Fruit fly (Drosophila melanogaster) whole organism, embryonic: Measurements from ENCODE around the gene Cyp9f2.

Source experiments
- Abd-B ChIP-seq: fragments of 200-800 bp; sonication (Bioruptor generic); optimal IDR thresholded peaks from 2 replicates; lab custom pipeline; 2018; ENCODE audit warnings: missing biosample characterization, mild to moderate bottlenecking, missing genetic modification characterization, moderate library complexity
- CG10147 ChIP-seq: fragments of 200-800 bp; sonication (Bioruptor generic); optimal IDR thresholded peaks from 2 replicates; lab custom pipeline; 2019; ENCODE audit warnings: missing biosample characterization, mild to moderate bottlenecking, missing genetic modification characterization, moderate library complexity
- CG10321 ChIP-seq: fragments of 200-800 bp; sonication (Bioruptor generic); IDR thresholded peaks from 2 replicates; pipeline ENCODE4 v1.3.6; 2022; ENCODE audit warnings: missing biosample characterization, missing genetic modification characterization
- CG11560 ChIP-seq: fragments of 200-800 bp; sonication (Bioruptor generic); IDR thresholded peaks from 3 replicates; pipeline ENCODE4 v1.3.6; 2022; ENCODE audit warnings: missing biosample characterization, missing genetic modification characterization
- CG12071 ChIP-seq: fragments of 200-800 bp; sonication (Bioruptor generic); optimal IDR thresholded peaks from 3 replicates; lab custom pipeline; 2018; ENCODE audit warnings: missing biosample characterization, mild to moderate bottlenecking, missing genetic modification characterization
- CG1603 ChIP-seq: fragments of 200-800 bp; sonication (Bioruptor generic); optimal IDR thresholded peaks from 2 replicates; lab custom pipeline; 2019; ENCODE audit warnings: missing biosample characterization, mild to moderate bottlenecking, missing genetic modification characterization, moderate library complexity
- CG16815 ChIP-seq: fragments of 200-800 bp; sonication (Bioruptor generic); optimal IDR thresholded peaks from 3 replicates; lab custom pipeline; 2017; ENCODE audit warnings: missing biosample characterization, mild to moderate bottlenecking, missing genetic modification characterization
- CG17361 ChIP-seq: fragments of 200-800 bp; sonication (Bioruptor generic); IDR thresholded peaks from 3 replicates; pipeline ENCODE4 v1.3.6; 2022; ENCODE audit warnings: missing biosample characterization, missing genetic modification characterization
- CG3065 ChIP-seq: fragments of 200-800 bp; sonication (Bioruptor generic); optimal IDR thresholded peaks from 2 replicates; lab custom pipeline; 2016; ENCODE audit warnings: missing biosample characterization, missing genetic modification characterization
- CG32532 ChIP-seq: fragments of 200-800 bp; sonication (Bioruptor generic); IDR thresholded peaks from 2 replicates; pipeline ENCODE4 v1.3.6; 2022; ENCODE audit warnings: missing biosample characterization, missing genetic modification characterization
- CG32772 ChIP-seq: fragments of 200-800 bp; sonication (Bioruptor generic); IDR thresholded peaks from 2 replicates; pipeline ENCODE4 v1.3.6; 2022; ENCODE audit warnings: missing biosample characterization, missing genetic modification characterization
- CG34376 ChIP-seq: fragments of 200-800 bp; sonication (Bioruptor generic); optimal IDR thresholded peaks from 2 replicates; lab custom pipeline; 2018; ENCODE audit warnings: missing biosample characterization, mild to moderate bottlenecking, missing genetic modification characterization
- CG4820 ChIP-seq: fragments of 200-800 bp; sonication (Bioruptor generic); optimal IDR thresholded peaks from 3 replicates; lab custom pipeline; 2016; ENCODE audit warnings: missing biosample characterization, missing genetic modification characterization
- CG7372 ChIP-seq: fragments of 200-800 bp; sonication (Bioruptor generic); IDR thresholded peaks from 2 replicates; pipeline ENCODE4 v1.3.6; 2022; ENCODE audit warnings: missing biosample characterization, missing genetic modification characterization
- CG7745 ChIP-seq: fragments of 200-800 bp; sonication (Bioruptor generic); optimal IDR thresholded peaks from 2 replicates; lab custom pipeline; 2018; ENCODE audit warnings: missing biosample characterization, mild to moderate bottlenecking, missing genetic modification characterization, moderate library complexity
- CG7928 ChIP-seq: fragments of 200-800 bp; sonication (Bioruptor generic); optimal IDR thresholded peaks from 2 replicates; lab custom pipeline; 2017; ENCODE audit warnings: missing biosample characterization, mild to moderate bottlenecking, missing genetic modification characterization
- CrebB ChIP-seq: fragments of 200-800 bp; sonication (Bioruptor generic); optimal IDR thresholded peaks from 3 replicates; lab custom pipeline; 2018; ENCODE audit warnings: missing biosample characterization, mild to moderate bottlenecking, missing genetic modification characterization
- D19B ChIP-seq: fragments of 200-800 bp; sonication (Bioruptor generic); optimal IDR thresholded peaks from 2 replicates; lab custom pipeline; 2017; ENCODE audit warnings: missing biosample characterization, mild to moderate bottlenecking, missing genetic modification characterization
- Dek ChIP-seq: fragments of 200-800 bp; sonication (Bioruptor generic); optimal IDR thresholded peaks from 3 replicates; lab custom pipeline; 2019; ENCODE audit warnings: missing biosample characterization, mild to moderate bottlenecking, missing genetic modification characterization, moderate library complexity
- Dfd ChIP-seq, 2 experiments: fragments of >200 bp; optimal IDR thresholded peaks; 2 replicates each; lab custom pipeline; 2017; ENCODE audit warnings: missing biosample characterization in 2 of 2, missing genetic modification characterization in 2 of 2
- Fer1 ChIP-seq: fragments of 200-800 bp; sonication (Bioruptor generic); optimal IDR thresholded peaks from 2 replicates; lab custom pipeline; 2017; ENCODE audit warnings: missing biosample characterization, mild to moderate bottlenecking, missing genetic modification characterization
- Fer2 ChIP-seq: fragments of 200-800 bp; sonication (Bioruptor generic); optimal IDR thresholded peaks from 2 replicates; lab custom pipeline; 2018; ENCODE audit warnings: missing biosample characterization, mild to moderate bottlenecking, missing genetic modification characterization, moderate library complexity
- Hand ChIP-seq: fragments of 200-800 bp; sonication (Bioruptor generic); optimal IDR thresholded peaks from 2 replicates; lab custom pipeline; 2017; ENCODE audit warnings: mild to moderate bottlenecking, missing biosample characterization, missing genetic modification reagents, missing genetic modification characterization
- Hey ChIP-seq: fragments of 200-800 bp; sonication (Bioruptor generic); optimal IDR thresholded peaks from 3 replicates; lab custom pipeline; 2018; ENCODE audit warnings: missing biosample characterization, mild to moderate bottlenecking, missing genetic modification characterization
- Hr51 ChIP-seq, 2 experiments: fragments of 200-800 bp; sonication (Bioruptor generic); optimal IDR thresholded peaks; 2 replicates in 1 of 2; 3 replicates in 1 of 2; lab custom pipeline; 2016 to 2018; ENCODE audit warnings: missing biosample characterization in 2 of 2, missing genetic modification characterization in 2 of 2, mild to moderate bottlenecking in 1 of 2, moderate library complexity in 1 of 2
- Jarid2 ChIP-seq: fragments of 200-800 bp; sonication (Bioruptor generic); optimal IDR thresholded peaks from 3 replicates; lab custom pipeline; 2017; ENCODE audit warnings: mild to moderate bottlenecking, missing biosample characterization, missing genetic modification reagents, missing genetic modification characterization
- Kr ChIP-seq: fragments of 200-800 bp; sonication (Bioruptor generic); optimal IDR thresholded peaks from 2 replicates; lab custom pipeline; 2017; ENCODE audit warnings: missing biosample characterization, mild to moderate bottlenecking, missing genetic modification characterization
- MBD-R2 ChIP-seq: fragments of 200-800 bp; sonication (Bioruptor generic); IDR thresholded peaks from 2 replicates; pipeline ENCODE4 v1.3.6; 2022; ENCODE audit warnings: missing biosample characterization, missing genetic modification characterization
- MESR4 ChIP-seq: fragments of 200-800 bp; sonication (Bioruptor generic); optimal IDR thresholded peaks from 2 replicates; lab custom pipeline; 2018; ENCODE audit warnings: missing biosample characterization, mild to moderate bottlenecking, missing genetic modification characterization, moderate library complexity
- Mad ChIP-seq: fragments of 200-800 bp; sonication (Bioruptor generic); optimal IDR thresholded peaks from 2 replicates; lab custom pipeline; 2016; ENCODE audit warnings: missing biosample characterization, missing genetic modification characterization
- Mes4 ChIP-seq: fragments of 200-800 bp; sonication (Bioruptor generic); optimal IDR thresholded peaks from 2 replicates; lab custom pipeline; 2016; ENCODE audit warnings: missing biosample characterization, missing genetic modification characterization
- NK7.1 ChIP-seq: fragments of 200-800 bp; sonication (Bioruptor generic); optimal IDR thresholded peaks from 3 replicates; lab custom pipeline; 2016; ENCODE audit warnings: missing biosample characterization, missing genetic modification characterization
- Nf-YB ChIP-seq: fragments of 200-800 bp; sonication (Bioruptor generic); optimal IDR thresholded peaks from 3 replicates; lab custom pipeline; 2019; ENCODE audit warnings: missing biosample characterization, mild to moderate bottlenecking, missing genetic modification characterization, moderate library complexity
- Scr ChIP-seq: fragments of 200-800 bp; sonication (Bioruptor generic); IDR thresholded peaks from 2 replicates; pipeline ENCODE4 v1.3.6; 2022; ENCODE audit warnings: missing biosample characterization, missing genetic modification characterization; ENCODE audit not compliant: partially characterized antibody
- Side ChIP-seq: fragments of 200-800 bp; sonication (Bioruptor generic); optimal IDR thresholded peaks from 2 replicates; lab custom pipeline; 2016; ENCODE audit warnings: missing biosample characterization, missing genetic modification characterization
- Spps ChIP-seq: fragments of 200-800 bp; sonication (Bioruptor generic); optimal IDR thresholded peaks from 2 replicates; lab custom pipeline; 2018; ENCODE audit warnings: missing biosample characterization, mild to moderate bottlenecking, missing genetic modification characterization
- az2 ChIP-seq: fragments of 200-800 bp; sonication (Bioruptor generic); optimal IDR thresholded peaks from 3 replicates; lab custom pipeline; 2016; ENCODE audit warnings: missing biosample characterization, missing genetic modification characterization
- disco-r ChIP-seq: fragments of 200-800 bp; sonication (Bioruptor generic); optimal IDR thresholded peaks from 2 replicates; lab custom pipeline; 2016; ENCODE audit warnings: missing biosample characterization, missing genetic modification characterization
- fd102C ChIP-seq: fragments of 200-800 bp; sonication (Bioruptor generic); optimal IDR thresholded peaks from 2 replicates; lab custom pipeline; 2018; ENCODE audit warnings: missing biosample characterization, mild to moderate bottlenecking, missing genetic modification characterization, moderate library complexity
- gem ChIP-seq: fragments of 200-800 bp; sonication (Bioruptor generic); optimal IDR thresholded peaks from 2 replicates; lab custom pipeline; 2019; ENCODE audit warnings: missing biosample characterization, mild to moderate bottlenecking, missing genetic modification characterization, moderate library complexity
- mld ChIP-seq: fragments of 200-800 bp; sonication (Bioruptor generic); IDR thresholded peaks from 3 replicates; pipeline ENCODE4 v1.3.6; 2022; ENCODE audit warnings: missing biosample characterization, missing genetic modification characterization; ENCODE audit not compliant: partially characterized antibody
- nerfin-2 ChIP-seq: fragments of 200-800 bp; sonication (Bioruptor generic); IDR thresholded peaks from 2 replicates; pipeline ENCODE4 v1.3.6; 2022; ENCODE audit warnings: missing biosample characterization, missing genetic modification characterization; ENCODE audit not compliant: partially characterized antibody
- oc ChIP-seq: fragments of 200-800 bp; sonication (Bioruptor generic); optimal IDR thresholded peaks from 2 replicates; lab custom pipeline; 2018; ENCODE audit warnings: missing biosample characterization, mild to moderate bottlenecking, missing genetic modification characterization, moderate library complexity
- rib ChIP-seq: fragments of 200-800 bp; sonication (Bioruptor generic); IDR thresholded peaks from 2 replicates; pipeline ENCODE4 v1.3.6; 2022; ENCODE audit warnings: missing biosample characterization, missing genetic modification characterization
- salm ChIP-seq: fragments of 200-800 bp; sonication (Bioruptor generic); optimal IDR thresholded peaks from 2 replicates; lab custom pipeline; 2018; ENCODE audit warnings: missing biosample characterization, mild to moderate bottlenecking, missing genetic modification characterization
- sens-2 ChIP-seq: fragments of 200-800 bp; sonication (Bioruptor generic); IDR thresholded peaks from 2 replicates; pipeline ENCODE4 v1.3.6; 2022; ENCODE audit warnings: missing biosample characterization, missing genetic modification characterization
- trem ChIP-seq: fragments of 200-800 bp; optimal IDR thresholded peaks from 3 replicates; lab custom pipeline; 2019; ENCODE audit warnings: missing biosample characterization, mild to moderate bottlenecking, missing genetic modification characterization, moderate library complexity

Cyp9f2 gene

DNA sequence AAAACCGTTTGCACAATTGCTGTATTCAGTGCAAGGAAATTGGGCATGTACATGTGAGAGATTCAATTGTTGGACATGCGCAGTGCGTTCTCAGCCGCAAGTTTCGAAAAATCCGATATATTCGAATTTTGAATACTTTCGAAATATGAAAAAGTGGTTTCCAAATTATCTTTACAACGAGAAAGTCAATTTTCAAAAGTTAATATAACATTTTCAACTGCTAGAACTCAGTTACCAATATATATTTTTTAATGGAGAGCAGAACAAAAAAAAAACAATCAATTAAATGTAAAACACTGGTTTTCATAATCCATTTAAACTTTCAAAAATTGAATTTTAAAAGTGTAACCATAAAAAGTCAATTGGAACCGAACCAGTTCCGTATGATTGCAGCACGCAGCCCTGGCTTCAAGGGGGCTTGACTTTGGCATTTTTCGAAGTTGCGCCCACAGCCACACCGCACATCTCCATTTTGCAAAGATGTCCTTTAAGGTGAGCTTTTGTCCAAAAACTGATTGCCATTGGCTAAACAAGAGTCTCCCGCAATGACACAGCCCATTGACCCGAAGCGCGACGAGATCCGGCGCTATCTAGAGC is 16.6 kb upstream of the Cyp9f2 start, which contains the start of the genes Scgbeta and CG17202 (continued):
- TF ChIP-seq Dek (peak; percentile 32), CG7372 (no peak), CG10321 (GFP tag; lab: Robert Waterston, UW) (no peak), oc (tag; lab: Kevin White, UChicago) (no peak), Side (peak; percentile 11), az2 (GFP tag; lab: Kevin White, UChicago) (no peak), D19B (GFP tag; lab: Kevin White, UChicago) (no peak), MESR4 (GFP tag; lab: Kevin White, UChicago) (peak; percentile 75)

DNA sequence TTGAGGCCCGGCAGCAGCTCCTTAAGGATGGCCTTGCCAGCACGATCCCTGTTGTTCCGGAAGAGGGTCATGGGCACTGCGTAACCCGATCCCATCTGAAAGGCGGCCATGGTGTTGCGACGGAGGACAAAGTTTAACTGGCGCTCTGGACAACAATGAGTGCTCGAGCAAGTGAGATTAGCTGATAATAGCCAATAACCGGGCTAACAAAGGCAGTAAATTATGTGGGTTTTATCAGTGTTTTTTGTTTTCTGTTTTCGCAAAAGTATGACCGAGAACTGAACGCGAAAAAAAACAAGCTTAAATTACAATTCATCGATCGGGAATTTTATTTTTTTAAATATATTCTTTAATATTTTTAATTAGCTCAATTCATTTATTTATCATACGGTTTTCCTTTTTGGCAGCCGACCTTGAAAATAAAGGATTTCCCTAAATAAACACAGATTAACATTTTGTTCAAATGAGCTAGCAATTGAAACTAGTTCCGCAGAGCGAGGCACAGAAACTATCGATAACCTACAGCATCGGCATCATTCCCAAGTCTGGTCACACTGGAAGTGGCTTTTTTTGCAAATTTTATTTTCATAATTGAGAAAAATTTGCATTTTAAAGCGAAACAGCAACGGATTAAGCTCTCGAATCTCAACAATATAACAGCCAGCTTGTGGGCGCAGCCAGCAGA is 7.6 kb upstream of the Cyp9f2 start, which contains the start of the genes Dip-C and pps:
Gene Dip-C (minus strand): TSS at position 486 of the 685 bp plus-strand sequence.
Gene pps (plus strand): TSS at position 555 of the 685 bp plus-strand sequence.
- TF ChIP-seq CG10147 (GFP tag; lab: Kevin White, UChicago) = no peak
- TF ChIP-seq NK7.1 (GFP tag; lab: Kevin White, UChicago) = no peak
- TF ChIP-seq mld (GFP tag; lab: Robert Waterston, UW) = no peak
- no peak for TF ChIP-seq Fer1 (GFP tag; lab: Kevin White, UChicago)
- TF ChIP-seq CG1603 (tag; lab: Kevin White, UChicago) = no peak
- TF ChIP-seq CG7928 (GFP tag; lab: Kevin White, UChicago) = no peak
- TF ChIP-seq CG7745 (tag; lab: Kevin White, UChicago) = no peak
- no peak for TF ChIP-seq CG11560 (tag; lab: Robert Waterston, UW)
- no peak for TF ChIP-seq Hand (GFP tag; lab: Kevin White, UChicago)
- TF ChIP-seq CG17361 = no peak
- no peak for TF ChIP-seq gem (tag; lab: Kevin White, UChicago)
- no peak for TF ChIP-seq fd102C (GFP tag; lab: Kevin White, UChicago)
- TF ChIP-seq CG12071 = no peak
- TF ChIP-seq sens-2 (GFP tag; lab: Robert Waterston, UW) = no peak
- no peak for TF ChIP-seq Nf-YB (GFP tag; lab: Kevin White, UChicago)
- TF ChIP-seq CG16815 = no peak
- TF ChIP-seq Scr (GFP tag; lab: Robert Waterston, UW) = peak; percentile 76
- no peak for TF ChIP-seq CG4820 (GFP tag; lab: Kevin White, UChicago)
- TF ChIP-seq CrebB (tag; lab: Kevin White, UChicago) = no peak
- no peak for TF ChIP-seq CG32772 (GFP tag; lab: Robert Waterston, UW)
- no peak for TF ChIP-seq Hey (tag; lab: Kevin White, UChicago)
- TF ChIP-seq CG32532 (GFP tag; lab: Robert Waterston, UW) = no peak
- TF ChIP-seq Dfd (GFP tag; optimal IDR thresholded peaks at IDR 0.05; lab: Kevin White, UChicago) = no peak
- peak; percentile 84 for TF ChIP-seq MBD-R2 (GFP tag; lab: Robert Waterston, UW)
- no peak for TF ChIP-seq Side
- TF ChIP-seq Kr (GFP tag; lab: Kevin White, UChicago) = no peak
- TF ChIP-seq Spps (tag; lab: Kevin White, UChicago) = no peak
- TF ChIP-seq rib = no peak
- no peak for TF ChIP-seq nerfin-2 (GFP tag; lab: Robert Waterston, UW)
- TF ChIP-seq Jarid2 (GFP tag; lab: Kevin White, UChicago) = no peak
- TF ChIP-seq CG3065 (GFP tag; lab: Kevin White, UChicago) = no peak
- no peak for TF ChIP-seq Mes4 (GFP tag; lab: Kevin White, UChicago)
- no peak for TF ChIP-seq Hr51 (GFP tag; optimal IDR thresholded peaks at IDR 0.05; lab: Kevin White, UChicago)
- TF ChIP-seq disco-r (GFP tag; lab: Kevin White, UChicago) = no peak
- TF ChIP-seq CG34376 (GFP tag; lab: Kevin White, UChicago) = peak; percentile 44
- no peak for TF ChIP-seq salm
- TF ChIP-seq Fer2 (tag; lab: Kevin White, UChicago) = no peak
- TF ChIP-seq Mad = no peak
- peak; percentile 57 for TF ChIP-seq trem (tag; lab: Kevin White, UChicago)
- TF ChIP-seq Abd-B (GFP tag; lab: Kevin White, UChicago) = no peak
